Fruit fly (Drosophila melanogaster): Measurements from ENCODE around the gene TfAP-2.

dm6 chr3L:21594408-21594807 lies 7.8 kb downstream of the TfAP-2 start:
- no peak for TF ChIP-seq psq (optimal IDR thresholded peaks at IDR 0.05)
- no peak for TF ChIP-seq CG8478 (optimal IDR thresholded peaks at IDR 0.05)
- no peak for TF ChIP-seq pan (optimal IDR thresholded peaks at IDR 0.05)
- no peak for TF ChIP-seq Dll (optimal IDR thresholded peaks at IDR 0.05)
- TF ChIP-seq usp (GFP tag; optimal IDR thresholded peaks at IDR 0.05): no peak
